Worm (Caenorhabditis elegans) whole organism, young adult: ENCODE data around the gene fat-6.

Experiments
- B0019.2 ChIP-seq: fragments of 200-800 bp; sonication (Bioruptor generic); conservative IDR thresholded peaks from 2 replicates; pipeline ENCODE4 v1.3.6; 2022; ENCODE audit warnings: missing genetic modification reagents, missing genetic modification characterization, missing compliant biosample characterization
- B0035.1 ChIP-seq: sonication (generic microtip); optimal IDR thresholded peaks from 2 replicates; lab custom pipeline; 2016; ENCODE audit warnings: missing genetic modification characterization, mild to moderate bottlenecking, missing compliant biosample characterization, missing genotype, missing genetic modification reagents
- B0261.1 ChIP-seq: sonication (generic microtip); optimal IDR thresholded peaks from 2 replicates; lab custom pipeline; 2016; ENCODE audit warnings: mild to moderate bottlenecking, missing genetic modification characterization, moderate library complexity, missing compliant biosample characterization
- B0336.3 ChIP-seq: fragments of 200-800 bp; sonication (Bioruptor generic); IDR thresholded peaks from 2 replicates; pipeline ENCODE4 v1.3.6; 2022; ENCODE audit warnings: missing genetic modification characterization, missing compliant biosample characterization
- C06A6.2 ChIP-seq: fragments of 200-800 bp; sonication (Bioruptor generic); conservative IDR thresholded peaks from 2 replicates; pipeline ENCODE4 v1.3.6; 2022; ENCODE audit warnings: missing genetic modification characterization, missing compliant biosample characterization
- D2030.7 ChIP-seq: fragments of 200-800 bp; sonication (Bioruptor generic); IDR thresholded peaks from 2 replicates; pipeline ENCODE4 v1.3.6; 2022; ENCODE audit warnings: missing genetic modification reagents, missing genetic modification characterization, missing compliant biosample characterization
- F33H1.4 ChIP-seq: fragments of 200-800 bp; sonication (Bioruptor generic); IDR thresholded peaks from 2 replicates; pipeline ENCODE4 v1.3.6; 2022; ENCODE audit warnings: missing genetic modification reagents, missing genetic modification characterization, missing compliant biosample characterization
- F49E8.2 ChIP-seq: sonication (generic microtip); optimal IDR thresholded peaks from 3 replicates; lab custom pipeline; 2017; ENCODE audit warnings: missing genetic modification characterization, mild to moderate bottlenecking, missing compliant biosample characterization, antibody characterized with exemption, moderate library complexity; ENCODE audit not compliant: insufficient read depth
- F52B5.7 ChIP-seq: sonication (generic microtip); optimal IDR thresholded peaks from 2 replicates; lab custom pipeline; 2016; ENCODE audit warnings: mild to moderate bottlenecking, missing genetic modification characterization, missing compliant biosample characterization
- F57A8.1 ChIP-seq: fragments of 200-800 bp; sonication (Bioruptor generic); optimal IDR thresholded peaks from 2 replicates; lab custom pipeline; 2018; ENCODE audit warnings: mild to moderate bottlenecking, missing genetic modification characterization, moderate library complexity, missing compliant biosample characterization
- F57C9.4 ChIP-seq: sonication (generic microtip); optimal IDR thresholded peaks from 2 replicates; lab custom pipeline; 2017; ENCODE audit warnings: mild to moderate bottlenecking, missing genetic modification characterization, missing compliant biosample characterization
- K11D2.4 ChIP-seq: fragments of 200-800 bp; sonication (Bioruptor generic); IDR thresholded peaks from 2 replicates; pipeline ENCODE4 v1.3.6; 2022; ENCODE audit warnings: missing genetic modification reagents, missing genetic modification characterization, missing compliant biosample characterization
- K12H6.12 ChIP-seq: fragments of 200-800 bp; sonication (Bioruptor generic); optimal IDR thresholded peaks from 2 replicates; lab custom pipeline; 2018; ENCODE audit warnings: mild to moderate bottlenecking, missing genetic modification characterization, missing compliant biosample characterization
- Y53F4B.3 ChIP-seq: fragments of 200-800 bp; sonication (Bioruptor generic); IDR thresholded peaks from 2 replicates; pipeline ENCODE4 v1.3.6; 2022; ENCODE audit warnings: missing genetic modification reagents, missing genetic modification characterization, missing compliant biosample characterization
- Y56A3A.18 ChIP-seq: fragments of 200-800 bp; sonication (Bioruptor generic); IDR thresholded peaks from 2 replicates; pipeline ENCODE4 v1.3.6; 2022; ENCODE audit warnings: missing genetic modification reagents, missing genetic modification characterization, missing compliant biosample characterization
- ZK185.1 ChIP-seq: sonication (generic microtip); optimal IDR thresholded peaks from 2 replicates; lab custom pipeline; 2016; ENCODE audit warnings: mild to moderate bottlenecking, missing genetic modification characterization, missing compliant biosample characterization; ENCODE audit not compliant: poor library complexity, severe bottlenecking
- aptf-3 ChIP-seq: fragments of 200-800 bp; sonication (Bioruptor generic); IDR thresholded peaks from 2 replicates; pipeline ENCODE4 v1.3.6; 2022; ENCODE audit warnings: missing genetic modification characterization, missing compliant biosample characterization
- athp-1 ChIP-seq: sonication (generic microtip); optimal IDR thresholded peaks from 2 replicates; lab custom pipeline; 2017; ENCODE audit warnings: mild to moderate bottlenecking, missing genetic modification characterization, missing compliant biosample characterization
- attf-5 ChIP-seq: fragments of 200-800 bp; sonication (Bioruptor generic); optimal IDR thresholded peaks from 2 replicates; lab custom pipeline; 2018; ENCODE audit warnings: mild to moderate bottlenecking, missing genetic modification characterization, missing compliant biosample characterization
- attf-6 ChIP-seq: fragments of 200-800 bp; sonication (Bioruptor generic); IDR thresholded peaks from 2 replicates; pipeline ENCODE4 v1.3.6; 2022; ENCODE audit warnings: missing genetic modification reagents, missing genetic modification characterization, missing compliant biosample characterization
- bed-1 ChIP-seq: fragments of 200-800 bp; sonication (Bioruptor generic); IDR thresholded peaks from 2 replicates; pipeline ENCODE4 v1.3.6; 2022; ENCODE audit warnings: missing genetic modification reagents, missing genetic modification characterization, missing compliant biosample characterization
- ceh-27 ChIP-seq: fragments of 200-800 bp; sonication (Bioruptor generic); optimal IDR thresholded peaks from 2 replicates; lab custom pipeline; 2018; ENCODE audit warnings: mild to moderate bottlenecking, missing genetic modification characterization, moderate library complexity, missing compliant biosample characterization
- egrh-3 ChIP-seq: fragments of 200-800 bp; sonication (Bioruptor generic); IDR thresholded peaks from 2 replicates; pipeline ENCODE4 v1.3.6; 2022; ENCODE audit warnings: missing genetic modification reagents, missing genetic modification characterization, missing compliant biosample characterization
- fkh-3 ChIP-seq: sonication (generic microtip); optimal IDR thresholded peaks from 2 replicates; lab custom pipeline; 2016; ENCODE audit warnings: mild to moderate bottlenecking, missing genetic modification characterization, missing compliant biosample characterization
- him-1 ChIP-seq: sonication (generic microtip); optimal IDR thresholded peaks from 2 replicates; lab custom pipeline; 2016; ENCODE audit warnings: missing genotype, missing genetic modification reagents, missing genetic modification characterization, missing compliant biosample characterization
- hmg-1.2 ChIP-seq: fragments of 200-800 bp; sonication (Bioruptor generic); IDR thresholded peaks from 2 replicates; pipeline ENCODE4 v1.3.6; 2022; ENCODE audit warnings: missing genetic modification reagents, missing genetic modification characterization, missing compliant biosample characterization
- lin-35 ChIP-seq, 3 experiments: fragments of 150-350 bp in 2 of 3; sonication (generic microtip) in 1 of 3; optimal IDR thresholded peaks; 2 replicates each; lab custom pipeline; 2014 to 2018; ENCODE audit warnings: missing biosample characterization in 3 of 3, missing genetic modification characterization in 3 of 3, missing genetic modification reagents in 3 of 3
- lin-40 ChIP-seq: sonication (generic microtip); optimal IDR thresholded peaks from 2 replicates; lab custom pipeline; 2016; ENCODE audit warnings: missing genetic modification characterization, mild to moderate bottlenecking, missing compliant biosample characterization, missing genotype, missing genetic modification reagents
- mcd-1 ChIP-seq: fragments of 200-800 bp; sonication (Bioruptor generic); IDR thresholded peaks from 2 replicates; pipeline ENCODE4 v1.3.6; 2022; ENCODE audit warnings: missing genetic modification reagents, missing genetic modification characterization, missing compliant biosample characterization
- mxl-1 ChIP-seq: sonication (generic microtip); optimal IDR thresholded peaks from 2 replicates; lab custom pipeline; 2016; ENCODE audit warnings: missing genetic modification characterization, missing compliant biosample characterization
- nhr-120 ChIP-seq: fragments of 200-800 bp; sonication (Bioruptor generic); IDR thresholded peaks from 2 replicates; pipeline ENCODE4 v1.3.6; 2022; ENCODE audit warnings: missing genetic modification characterization, missing compliant biosample characterization
- nhr-80 ChIP-seq: sonication (generic microtip); optimal IDR thresholded peaks from 2 replicates; lab custom pipeline; 2016; ENCODE audit warnings: missing genetic modification characterization, missing compliant biosample characterization
- nhr-90 ChIP-seq: sonication (generic microtip); optimal IDR thresholded peaks from 2 replicates; lab custom pipeline; 2016; ENCODE audit warnings: missing genotype, mild to moderate bottlenecking, missing genetic modification characterization, missing compliant biosample characterization
- pbrm-1 ChIP-seq: fragments of 200-800 bp; sonication (Bioruptor generic); IDR thresholded peaks from 2 replicates; pipeline ENCODE4 v1.3.6; 2022; ENCODE audit warnings: missing genetic modification reagents, missing genetic modification characterization, missing compliant biosample characterization
- pha-4 ChIP-seq: fragments of 150-350 bp; sonication (generic microtip); optimal IDR thresholded peaks from 2 replicates; lab custom pipeline; 2014; ENCODE audit warnings: missing biosample characterization, missing genetic modification reagents, missing genetic modification characterization
- repo-1 ChIP-seq: sonication (generic microtip); optimal IDR thresholded peaks from 2 replicates; lab custom pipeline; 2017; ENCODE audit warnings: mild to moderate bottlenecking, missing genetic modification characterization, missing compliant biosample characterization
- snpc-1.1 ChIP-seq: sonication (generic microtip); optimal IDR thresholded peaks from 2 replicates; lab custom pipeline; 2017; ENCODE audit warnings: missing genetic modification characterization, mild to moderate bottlenecking, missing compliant biosample characterization, antibody characterized with exemption, moderate library complexity, missing genotype, missing genetic modification reagents; ENCODE audit not compliant: insufficient read depth
- snpc-3.4 ChIP-seq: sonication (generic microtip); optimal IDR thresholded peaks from 2 replicates; lab custom pipeline; 2017; ENCODE audit warnings: missing genetic modification characterization, mild to moderate bottlenecking, missing compliant biosample characterization, antibody characterized with exemption, moderate library complexity, missing genotype, missing genetic modification reagents
- somi-1 ChIP-seq: fragments of 200-800 bp; sonication (Bioruptor generic); optimal IDR thresholded peaks from 2 replicates; lab custom pipeline; 2018; ENCODE audit warnings: mild to moderate bottlenecking, missing genetic modification characterization, missing compliant biosample characterization
- tbp1 ChIP-seq: fragments of 200-800 bp; sonication (Bioruptor generic); optimal IDR thresholded peaks from 2 replicates; lab custom pipeline; 2018; ENCODE audit warnings: mild to moderate bottlenecking, missing genetic modification characterization, missing compliant biosample characterization
- tbx-9 ChIP-seq: sonication (generic microtip); optimal IDR thresholded peaks from 2 replicates; lab custom pipeline; 2016; ENCODE audit warnings: borderline replicate concordance, missing genetic modification characterization, inconsistent platforms, missing compliant biosample characterization
- xnd-1 ChIP-seq: sonication (generic microtip); optimal IDR thresholded peaks from 2 replicates; lab custom pipeline; 2016; ENCODE audit warnings: missing genotype, missing genetic modification reagents, missing genetic modification characterization, missing compliant biosample characterization
- ztf-22 ChIP-seq: fragments of 200-800 bp; sonication (Bioruptor generic); optimal IDR thresholded peaks from 2 replicates; lab custom pipeline; 2018; ENCODE audit warnings: mild to moderate bottlenecking, missing genetic modification characterization, moderate library complexity, missing compliant biosample characterization
- ztf-26 ChIP-seq: sonication (generic microtip); optimal IDR thresholded peaks from 2 replicates; lab custom pipeline; 2017; ENCODE audit warnings: missing genetic modification characterization, missing compliant biosample characterization
- ztf-6 ChIP-seq: fragments of 200-800 bp; sonication (Bioruptor generic); IDR thresholded peaks from 2 replicates; pipeline ENCODE4 v1.3.6; 2022; ENCODE audit warnings: missing genetic modification reagents, missing genetic modification characterization, missing compliant biosample characterization

Gene fat-6

DNA sequence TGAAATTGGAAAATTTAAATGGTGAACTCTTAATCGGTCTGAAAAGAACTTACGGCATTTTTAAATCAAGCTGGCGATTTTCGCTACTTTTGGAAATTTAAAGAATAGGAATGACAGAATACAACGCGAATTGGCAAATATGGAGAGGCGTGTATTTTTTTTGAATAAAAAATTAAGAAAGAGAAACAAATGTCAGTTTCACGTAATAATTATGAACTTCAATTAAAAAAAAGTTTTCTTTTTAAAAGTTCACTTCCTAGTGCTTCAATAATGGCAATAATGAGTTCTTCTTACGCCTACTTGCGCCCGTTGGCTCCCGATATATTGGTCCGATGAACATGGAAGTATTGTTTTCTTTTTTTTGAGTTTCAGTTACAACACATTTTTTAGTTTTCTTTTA lies 37.8 kb downstream of the fat-6 start, which contains the start of gene pph-2 (continued):
- TF ChIP-seq tbx-9 (tag; lab: Kevin White, UChicago): no peak
- TF ChIP-seq tbp1 (GFP tag; lab: Kevin White, UChicago): no peak
- TF ChIP-seq nhr-90: no peak
- TF ChIP-seq, all 124 proteins: peak for 0

DNA sequence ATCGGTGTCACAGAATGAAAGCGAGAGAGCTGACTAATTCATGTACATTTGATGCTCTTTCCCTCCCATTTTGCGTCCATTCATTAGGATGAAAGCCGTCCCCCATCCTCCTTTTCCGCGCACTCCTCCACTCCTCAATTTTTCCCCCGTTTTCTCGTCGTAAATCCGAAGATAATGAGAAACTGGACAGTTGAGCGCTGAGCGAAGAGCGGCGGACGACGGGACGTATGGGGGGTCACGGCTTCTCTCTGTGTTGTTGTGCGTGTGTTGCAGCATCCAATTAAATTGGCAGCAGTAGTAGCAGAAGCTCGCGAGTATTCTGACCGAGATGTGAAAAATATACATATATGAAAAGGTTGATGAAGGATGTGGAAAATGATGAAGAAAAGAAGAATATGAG lies 43.6 kb downstream of the fat-6 start:
- no peak for TF ChIP-seq bed-1 (GFP tag; lab: Robert Waterston, UW)
- no peak for TF ChIP-seq mxl-1 (tag; lab: Kevin White, UChicago)
- TF ChIP-seq D2030.7: no peak
- TF ChIP-seq lin-35 (GFP tag; optimal IDR thresholded peaks at IDR 0.05; lab: Kevin White, UChicago): no peak
- no peak for TF ChIP-seq K11D2.4 (GFP tag; lab: Robert Waterston, UW)
- no peak for TF ChIP-seq ZK185.1 (tag; lab: Kevin White, UChicago)

ce11 chrIV:11871083-11871482 lies 44.4 kb downstream of the fat-6 start:
- no peak for TF ChIP-seq C06A6.2 (GFP tag; lab: Robert Waterston, UW)
- 0 out of 2 replicates have a peak, but pooled peaks have one; percentile 10 for TF ChIP-seq egrh-3 (GFP tag; lab: Robert Waterston, UW)
- TF ChIP-seq ztf-6 (GFP tag; lab: Robert Waterston, UW): no peak
- TF ChIP-seq F49E8.2 (tag; lab: Kevin White, UChicago): no peak
- TF ChIP-seq nhr-80 (tag; lab: Kevin White, UChicago): no peak
- no peak for TF ChIP-seq F57A8.1 (GFP tag; lab: Kevin White, UChicago)
- TF ChIP-seq F52B5.7 (tag; lab: Kevin White, UChicago): no peak
- TF ChIP-seq attf-6 (GFP tag; lab: Robert Waterston, UW): no peak
- TF ChIP-seq fkh-3: no peak
- TF ChIP-seq B0035.1 (tag; lab: Kevin White, UChicago): no peak
- TF ChIP-seq him-1: no peak
- no peak for TF ChIP-seq pbrm-1
- no peak for TF ChIP-seq snpc-1.1 (tag; lab: Kevin White, UChicago)
- no peak for TF ChIP-seq athp-1 (tag; lab: Kevin White, UChicago)
- TF ChIP-seq somi-1 (GFP tag; lab: Kevin White, UChicago): no peak
- TF ChIP-seq K12H6.12 (tag; lab: Kevin White, UChicago): peak; percentile 9
- TF ChIP-seq ZK185.1 (tag; lab: Kevin White, UChicago): no peak
- TF ChIP-seq aptf-3 (GFP tag; lab: Robert Waterston, UW): no peak
- TF ChIP-seq hmg-1.2 (GFP tag; lab: Robert Waterston, UW): peak; percentile 37; the same call in 1 of the 2 replicates
- no peak for TF ChIP-seq Y56A3A.18 (GFP tag; lab: Robert Waterston, UW)
- TF ChIP-seq xnd-1 (tag; lab: Kevin White, UChicago): no peak
- TF ChIP-seq lin-40 (tag; lab: Kevin White, UChicago): no peak
- no peak for TF ChIP-seq repo-1
- TF ChIP-seq pha-4: no peak
- TF ChIP-seq Y53F4B.3 (GFP tag; lab: Robert Waterston, UW): no peak
- TF ChIP-seq B0261.1: no peak
- TF ChIP-seq ztf-26 (tag; lab: Kevin White, UChicago): no peak
- TF ChIP-seq F33H1.4 (GFP tag; lab: Robert Waterston, UW): no peak
- TF ChIP-seq snpc-3.4: no peak
- no peak for TF ChIP-seq attf-5 (GFP tag; lab: Kevin White, UChicago)
- TF ChIP-seq ceh-27 (GFP tag; lab: Kevin White, UChicago): peak; percentile 1
- no peak for TF ChIP-seq nhr-120 (GFP tag; lab: Robert Waterston, UW)
- no peak for TF ChIP-seq B0019.2
- TF ChIP-seq B0336.3 (GFP tag; lab: Robert Waterston, UW): no peak
- TF ChIP-seq tbx-9 (tag; lab: Kevin White, UChicago): no peak
- no peak for TF ChIP-seq tbp1 (GFP tag; lab: Kevin White, UChicago)
- no peak for TF ChIP-seq K11D2.4 (GFP tag; lab: Robert Waterston, UW)
- TF ChIP-seq ztf-22 (GFP tag; lab: Kevin White, UChicago): no peak
- TF ChIP-seq F57C9.4 (tag; lab: Kevin White, UChicago): no peak
- TF ChIP-seq mcd-1 (GFP tag; lab: Robert Waterston, UW): peak; percentile 31; the same call in 1 of the 2 replicates
